Worm (Caenorhabditis elegans): Measurements from ENCODE around the gene pnp-1.

Gene pnp-1

ce11 chrIV:322497-322896 is 24.4 kb upstream of the pnp-1 start, which contains the start of gene grl-26 (continued):
- peak; percentile 24 for TF ChIP-seq Y5F2A.4 (GFP tag; optimal IDR thresholded peaks at IDR 0.05)
- peak; percentile 62 for TF ChIP-seq hlh-11 (tag; optimal IDR thresholded peaks at IDR 0.05)
- peak in 1 of 2 experiments; percentile 75 for TF ChIP-seq mdl-1 (tag; optimal IDR thresholded peaks at IDR 0.05)
- peak in 1 of 2 experiments; percentile 89 for TF ChIP-seq daf-16 (GFP tag; optimal IDR thresholded peaks at IDR 0.05)
- peak; percentile 69 for TF ChIP-seq daf-16 (tag; optimal IDR thresholded peaks at IDR 0.05)
- TF ChIP-seq ctbp-1 (GFP tag; IDR thresholded peaks at IDR 0.05) = peak; percentile 83
- peak; percentile 53 for TF ChIP-seq zip-2 (tag; optimal IDR thresholded peaks at IDR 0.05)
- TF ChIP-seq jun-1 (tag; optimal IDR thresholded peaks at IDR 0.05) = no peak
- TF ChIP-seq vab-7 (GFP tag; IDR thresholded peaks at IDR 0.05) = peak; percentile 94
- TF ChIP-seq lin-29 (GFP tag; IDR thresholded peaks at IDR 0.05) = no peak
- TF ChIP-seq zip-11 (GFP tag; IDR thresholded peaks at IDR 0.05) = 0 out of 2 replicates have a peak, but pooled peaks have one; percentile 28
- TF ChIP-seq mdt-29 (GFP tag; IDR thresholded peaks at IDR 0.05) = peak; percentile 55; the same call in 1 of the 2 replicates
- TF ChIP-seq dmd-9 (GFP tag; IDR thresholded peaks at IDR 0.05) = 0 out of 2 replicates have a peak, but pooled peaks have one; percentile 58
- TF ChIP-seq F10B5.3 (tag; optimal IDR thresholded peaks at IDR 0.05) = peak; percentile 2

DNA sequence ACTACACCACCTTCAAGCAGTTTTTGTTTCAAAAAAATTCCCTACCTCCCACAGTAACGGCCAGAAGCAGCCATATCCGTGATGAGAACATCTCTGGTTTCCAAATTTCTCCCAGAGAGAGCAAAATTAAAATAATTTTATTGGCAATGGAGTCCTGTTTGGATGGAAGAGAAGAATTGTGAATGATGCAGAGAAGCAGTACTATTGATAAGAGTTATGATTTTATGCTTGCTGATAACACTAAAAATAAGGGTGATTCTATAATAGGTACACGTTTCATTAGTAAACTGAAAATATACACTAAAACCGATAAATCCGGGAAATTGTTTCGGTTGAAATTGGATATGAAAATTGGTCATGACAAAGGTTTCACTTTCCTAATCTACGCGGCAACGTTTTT is 22.3 kb upstream of the pnp-1 start, which contains the start of gene dsc-4:
Gene dsc-4 (minus strand): TSS at position 165 of the 400 bp plus-strand sequence.
- no peak for TF ChIP-seq pha-4 (GFP tag; IDR thresholded peaks at IDR 0.05)
- no peak for TF ChIP-seq pha-4 (tag; optimal IDR thresholded peaks at IDR 0.05)
- TF ChIP-seq snpc-4 (tag; optimal IDR thresholded peaks at IDR 0.05) = no peak
- TF ChIP-seq dmd-6 (GFP tag; IDR thresholded peaks at IDR 0.05) = peak; percentile 26; the same call in 1 of the 2 replicates
- TF ChIP-seq daf-16 (GFP tag; optimal IDR thresholded peaks at IDR 0.05) = no peak
- TF ChIP-seq daf-16 (tag; optimal IDR thresholded peaks at IDR 0.05) = peak; percentile 60
- TF ChIP-seq pqm-1 (tag; optimal IDR thresholded peaks at IDR 0.05) = peak; percentile 79
- TF ChIP-seq nhr-28 (tag; optimal IDR thresholded peaks at IDR 0.05) = peak; percentile 46
- TF ChIP-seq sdz-12 (GFP tag; optimal IDR thresholded peaks at IDR 0.05) = no peak
- peak; percentile 24 for TF ChIP-seq dve-1 (tag; optimal IDR thresholded peaks at IDR 0.05; ENCODE audit: insufficient read depth)

- TF ChIP-seq lin-15B (tag; optimal IDR thresholded peaks at IDR 0.05) (no peak), dve-1 (tag; optimal IDR thresholded peaks at IDR 0.05; ENCODE audit: insufficient read depth) (peak; percentile 0), daf-16 (GFP tag; optimal IDR thresholded peaks at IDR 0.05) (no peak), daf-16 (tag; optimal IDR thresholded peaks at IDR 0.05) (peak; percentile 90)
Measured at ce11 chrIV:319654-320053, 21.6 kb upstream of the pnp-1 start.

DNA sequence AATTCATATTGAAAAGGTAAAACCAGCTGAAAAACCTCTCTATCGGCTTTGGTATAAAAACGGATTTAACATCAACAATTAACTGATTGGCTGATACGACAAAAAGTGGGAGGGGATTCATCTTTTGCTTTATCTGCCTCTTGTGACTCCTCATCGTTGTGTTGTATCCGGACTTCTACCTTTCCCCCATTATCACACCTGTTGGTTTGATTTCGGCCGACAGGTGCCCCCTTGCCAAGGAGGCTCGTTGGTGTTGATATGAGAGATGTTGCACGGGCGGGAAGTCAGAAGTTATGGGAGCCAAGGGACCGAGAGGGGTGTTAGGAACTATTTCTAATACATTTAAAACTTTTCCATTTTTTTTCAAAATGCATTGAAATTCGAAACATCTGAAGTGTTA is 16.4 kb upstream of the pnp-1 start:
- TF ChIP-seq pqm-1 (tag; optimal IDR thresholded peaks at IDR 0.05) (no peak), hmg-1.1 (GFP tag; IDR thresholded peaks at IDR 0.05) (no peak), daf-16 (GFP tag; optimal IDR thresholded peaks at IDR 0.05) (no peak), daf-16 (tag; optimal IDR thresholded peaks at IDR 0.05) (no peak), unc-62 (GFP tag; optimal IDR thresholded peaks at IDR 0.05 in 1 of 2) (peak in 1 of 2 experiments; percentile 15), unc-62 (tag; optimal IDR thresholded peaks at IDR 0.05) (no peak)

DNA sequence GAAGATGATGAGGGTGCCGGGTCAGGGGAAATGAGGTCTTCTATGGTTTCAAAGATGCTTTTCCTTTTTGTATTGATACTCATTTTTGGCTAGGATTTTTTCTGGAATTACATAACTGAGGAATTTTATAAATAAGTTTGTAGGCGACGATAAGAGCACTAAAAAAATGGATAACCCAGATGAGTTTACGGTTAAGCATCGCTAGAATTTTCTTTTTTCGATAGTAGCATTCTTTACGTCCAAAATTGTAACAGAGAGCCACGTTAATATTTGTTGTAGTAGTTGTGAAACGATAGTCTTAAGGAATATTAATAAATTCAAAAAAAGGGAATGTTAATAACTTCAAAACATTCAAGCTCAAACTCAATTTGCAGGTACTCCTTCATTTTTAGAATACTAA is 15.5 kb upstream of the pnp-1 start, which contains the start of gene snai-1:
Gene snai-1 (minus strand): TSS at position 101 of the 400 bp plus-strand sequence.
- TF ChIP-seq mdl-1 (tag; optimal IDR thresholded peaks at IDR 0.05) (no peak), nhr-102 (tag; optimal IDR thresholded peaks at IDR 0.05) (no peak), R02D3.7 (tag; optimal IDR thresholded peaks at IDR 0.05) (no peak), mes-2 (tag; optimal IDR thresholded peaks at IDR 0.05; ENCODE audit: poor library complexity, severe bottlenecking) (no peak), Y48G9A.11 (GFP tag; IDR thresholded peaks at IDR 0.05) (no peak), nhr-11 (tag; optimal IDR thresholded peaks at IDR 0.05) (no peak), mxl-2 (GFP tag; conservative IDR thresholded peaks at IDR 0.05) (no peak), ceh-32 (tag; optimal IDR thresholded peaks at IDR 0.05; ENCODE audit: poor library complexity) (no peak)
